Fruit fly (Drosophila melanogaster) whole organism, embryonic: ENCODE results near the gene CG18557.

Experiments
- Aef1 ChIP-seq: fragments of 200-800 bp; sonication (Bioruptor generic); IDR thresholded peaks from 3 replicates; pipeline ENCODE4 v1.3.6; 2022; ENCODE audit warnings: missing biosample characterization, missing genetic modification characterization
- Bdp1 ChIP-seq: fragments of 200-800 bp; sonication (Bioruptor generic); optimal IDR thresholded peaks from 3 replicates; lab custom pipeline; 2016; ENCODE audit warnings: missing biosample characterization, missing genetic modification characterization
- CG1024 ChIP-seq: fragments of 200-800 bp; sonication (Bioruptor generic); IDR thresholded peaks from 2 replicates; pipeline ENCODE4 v1.3.6; 2022; ENCODE audit warnings: missing biosample characterization, missing genetic modification characterization
- CG12104 ChIP-seq: fragments of 200-800 bp; sonication (Bioruptor generic); optimal IDR thresholded peaks from 3 replicates; lab custom pipeline; 2016; ENCODE audit warnings: missing biosample characterization, missing genetic modification characterization
- CG14965 ChIP-seq: fragments of 200-800 bp; sonication (Bioruptor generic); optimal IDR thresholded peaks from 2 replicates; lab custom pipeline; 2016; ENCODE audit warnings: missing biosample characterization, missing genetic modification characterization, borderline replicate concordance
- CG15011 ChIP-seq: fragments of 200-800 bp; sonication (Bioruptor generic); optimal IDR thresholded peaks from 3 replicates; lab custom pipeline; 2018; ENCODE audit warnings: missing biosample characterization, mild to moderate bottlenecking, missing genetic modification characterization
- CG16863 ChIP-seq: fragments of 200-800 bp; sonication (Bioruptor generic); optimal IDR thresholded peaks from 3 replicates; lab custom pipeline; 2016; ENCODE audit warnings: missing biosample characterization, missing genetic modification characterization
- CG18764 ChIP-seq: fragments of 200-800 bp; sonication (Bioruptor generic); optimal IDR thresholded peaks from 3 replicates; lab custom pipeline; 2016; ENCODE audit warnings: missing biosample characterization, missing genetic modification characterization
- CG2120 ChIP-seq: fragments of 200-800 bp; sonication (Bioruptor generic); optimal IDR thresholded peaks from 3 replicates; lab custom pipeline; 2016; ENCODE audit warnings: missing biosample characterization, missing genetic modification characterization
- CG2199 ChIP-seq: fragments of 200-800 bp; sonication (Bioruptor generic); IDR thresholded peaks from 3 replicates; pipeline ENCODE4 v1.3.6; 2022; ENCODE audit warnings: missing biosample characterization, missing genetic modification characterization
- CG31224 ChIP-seq: fragments of 200-800 bp; sonication (Bioruptor generic); IDR thresholded peaks from 2 replicates; pipeline ENCODE4 v1.3.6; 2022; ENCODE audit warnings: missing biosample characterization, missing genetic modification characterization
- CG31388 ChIP-seq: fragments of 200-800 bp; sonication (Bioruptor generic); optimal IDR thresholded peaks from 2 replicates; lab custom pipeline; 2016; ENCODE audit warnings: missing biosample characterization, missing genetic modification characterization
- CG32772 ChIP-seq: fragments of 200-800 bp; sonication (Bioruptor generic); IDR thresholded peaks from 2 replicates; pipeline ENCODE4 v1.3.6; 2022; ENCODE audit warnings: missing biosample characterization, missing genetic modification characterization
- CG3726 ChIP-seq: fragments of 200-800 bp; sonication (Bioruptor generic); IDR thresholded peaks from 3 replicates; pipeline ENCODE4, ENCODE4 v1.3.6; 2022; ENCODE audit warnings: missing biosample characterization, missing genetic modification characterization
- CG3847 ChIP-seq: fragments of 200-800 bp; sonication (Bioruptor generic); IDR thresholded peaks from 2 replicates; pipeline ENCODE4 v1.3.6; 2022; ENCODE audit warnings: missing biosample characterization, missing genetic modification characterization
- CG6689 ChIP-seq: fragments of 200-800 bp; sonication (Bioruptor generic); IDR thresholded peaks from 2 replicates; pipeline ENCODE4 v1.3.6; 2022; ENCODE audit warnings: missing biosample characterization, missing genetic modification characterization
- CG7987 ChIP-seq: fragments of 200-800 bp; sonication (Bioruptor generic); optimal IDR thresholded peaks from 2 replicates; lab custom pipeline; 2018; ENCODE audit warnings: missing biosample characterization, mild to moderate bottlenecking, missing genetic modification characterization, moderate library complexity
- CG8924 ChIP-seq: fragments of 200-800 bp; optimal IDR thresholded peaks from 3 replicates; lab custom pipeline; 2019; ENCODE audit warnings: missing biosample characterization, mild to moderate bottlenecking, missing genetic modification characterization, moderate library complexity
- CTCF ChIP-seq: fragments of 200-800 bp; sonication (Bioruptor generic); optimal IDR thresholded peaks from 2 replicates; lab custom pipeline; 2017; ENCODE audit warnings: missing biosample characterization, mild to moderate bottlenecking, missing genetic modification characterization, moderate library complexity
- CkIIα-i1 ChIP-seq: fragments of 200-800 bp; sonication (Bioruptor generic); IDR thresholded peaks from 2 replicates; pipeline ENCODE4 v1.3.6; 2022; ENCODE audit warnings: missing biosample characterization, missing genetic modification characterization
- D ChIP-seq, 2 experiments: fragments of 200-800 bp in 1 of 2; fragments of >200 bp in 1 of 2; sonication (Bioruptor generic) in 1 of 2; optimal IDR thresholded peaks; 2 replicates in 1 of 2; 3 replicates in 1 of 2; lab custom pipeline; 2017; ENCODE audit warnings: mild to moderate bottlenecking in 1 of 2, missing biosample characterization in 1 of 2, missing genetic modification characterization in 1 of 2, missing genetic modification reagents in 1 of 2
- Dp ChIP-seq: fragments of 200-800 bp; sonication (Bioruptor generic); optimal IDR thresholded peaks from 2 replicates; lab custom pipeline; 2018; ENCODE audit warnings: missing biosample characterization, mild to moderate bottlenecking, missing genetic modification characterization, moderate library complexity
- Eip74EF ChIP-seq, 2 experiments: fragments of 200-800 bp in 1 of 2; fragments of >200 bp in 1 of 2; sonication (Bioruptor generic) in 1 of 2; optimal IDR thresholded peaks; 2 replicates each; lab custom pipeline; 2017 to 2019; ENCODE audit warnings: missing biosample characterization in 2 of 2, missing genetic modification characterization in 2 of 2, mild to moderate bottlenecking in 1 of 2, moderate library complexity in 1 of 2
- H2.0 ChIP-seq: fragments of 200-800 bp; sonication (Bioruptor generic); IDR thresholded peaks from 2 replicates; pipeline ENCODE4 v1.3.6; 2022; ENCODE audit warnings: missing biosample characterization, missing genetic modification characterization
- HLH3B ChIP-seq: fragments of 200-800 bp; sonication (Bioruptor generic); IDR thresholded peaks from 2 replicates; pipeline ENCODE4 v1.3.6; 2022; ENCODE audit warnings: missing biosample characterization, missing genetic modification characterization
- Hr78 ChIP-seq, 2 experiments: fragments of 200-800 bp in 1 of 2; fragments of >200 bp in 1 of 2; sonication (Bioruptor generic) in 1 of 2; optimal IDR thresholded peaks; 2 replicates each; lab custom pipeline; 2017 to 2019; ENCODE audit warnings: missing biosample characterization in 2 of 2, missing genetic modification characterization in 2 of 2, mild to moderate bottlenecking in 1 of 2, moderate library complexity in 1 of 2
- Mad ChIP-seq: fragments of 200-800 bp; sonication (Bioruptor generic); optimal IDR thresholded peaks from 2 replicates; lab custom pipeline; 2016; ENCODE audit warnings: missing biosample characterization, missing genetic modification characterization
- NfI ChIP-seq: fragments of 200-800 bp; sonication (Bioruptor generic); optimal IDR thresholded peaks from 3 replicates; lab custom pipeline; 2018; ENCODE audit warnings: missing biosample characterization, mild to moderate bottlenecking, missing genetic modification characterization, moderate library complexity
- Optix ChIP-seq: fragments of 200-800 bp; sonication (Bioruptor generic); IDR thresholded peaks from 3 replicates; pipeline ENCODE4 v1.3.6; 2022; ENCODE audit warnings: missing biosample characterization, missing genetic modification characterization
- Sry-δ ChIP-seq: fragments of 200-800 bp; sonication (Bioruptor generic); optimal IDR thresholded peaks from 2 replicates; lab custom pipeline; 2016; ENCODE audit warnings: missing biosample characterization, missing genetic modification characterization
- Stat92E ChIP-seq, 3 experiments: fragments of >200 bp in 2 of 3; fragments of 200-800 bp in 1 of 3; sonication (Bioruptor generic) in 1 of 3; optimal IDR thresholded peaks; 2 replicates each; lab custom pipeline; 2017 to 2019; ENCODE audit warnings: missing biosample characterization in 3 of 3, missing genetic modification characterization in 3 of 3, mild to moderate bottlenecking in 1 of 3, moderate library complexity in 1 of 3
- Tbp ChIP-seq: fragments of >200 bp; optimal IDR thresholded peaks from 2 replicates; lab custom pipeline; 2018; ENCODE audit warnings: missing biosample characterization, missing genetic modification characterization
- Usf ChIP-seq: fragments of 200-800 bp; sonication (Bioruptor generic); optimal IDR thresholded peaks from 2 replicates; lab custom pipeline; 2017; ENCODE audit warnings: missing genotype, missing biosample characterization, missing genetic modification characterization
- bbx ChIP-seq: fragments of 200-800 bp; sonication (Bioruptor generic); IDR thresholded peaks from 2 replicates; pipeline ENCODE4 v1.3.6; 2022; ENCODE audit warnings: missing biosample characterization, missing genetic modification characterization; ENCODE audit not compliant: partially characterized antibody
- cas ChIP-seq: fragments of 200-800 bp; sonication (Bioruptor generic); IDR thresholded peaks from 2 replicates; pipeline ENCODE4 v1.3.6; 2022; ENCODE audit warnings: missing biosample characterization, missing genetic modification characterization
- cg ChIP-seq: fragments of 200-800 bp; sonication (Bioruptor generic); optimal IDR thresholded peaks from 3 replicates; lab custom pipeline; 2019; ENCODE audit warnings: missing biosample characterization, mild to moderate bottlenecking, missing genetic modification characterization, moderate library complexity
- chif ChIP-seq, 2 experiments: fragments of 200-800 bp; sonication (Bioruptor generic); optimal IDR thresholded peaks; 3 replicates each; lab custom pipeline; 2016; ENCODE audit warnings: missing biosample characterization in 2 of 2, missing genetic modification characterization in 2 of 2
- croc ChIP-seq: fragments of 200-800 bp; sonication (Bioruptor generic); conservative IDR thresholded peaks from 3 replicates; pipeline ENCODE4 v1.3.6; 2022; ENCODE audit warnings: missing biosample characterization, missing genetic modification characterization
- dati ChIP-seq: fragments of 200-800 bp; sonication (Bioruptor generic); IDR thresholded peaks from 2 replicates; pipeline ENCODE4 v1.3.6; 2022; ENCODE audit warnings: missing biosample characterization, missing genetic modification characterization
- disco-r ChIP-seq: fragments of 200-800 bp; sonication (Bioruptor generic); optimal IDR thresholded peaks from 2 replicates; lab custom pipeline; 2016; ENCODE audit warnings: missing biosample characterization, missing genetic modification characterization
- gce ChIP-seq: fragments of 200-800 bp; sonication (Bioruptor generic); IDR thresholded peaks from 3 replicates; pipeline ENCODE4 v1.3.6; 2022; ENCODE audit warnings: missing biosample characterization, missing genetic modification characterization
- lov ChIP-seq, 2 experiments: fragments of 200-800 bp in 1 of 2; fragments of >200 bp in 1 of 2; sonication (Bioruptor generic) in 1 of 2; IDR thresholded peaks in 1 of 2; optimal IDR thresholded peaks in 1 of 2; 2 replicates in 1 of 2; 3 replicates in 1 of 2; pipeline versions ENCODE4 v1.3.6 to Lab custom; 2017 to 2022; ENCODE audit warnings: missing biosample characterization in 1 of 2, missing genetic modification characterization in 1 of 2
- psq ChIP-seq: fragments of 200-800 bp; sonication (Bioruptor generic); optimal IDR thresholded peaks from 2 replicates; lab custom pipeline; 2017; ENCODE audit warnings: missing biosample characterization, missing genetic modification characterization
- sd ChIP-seq: fragments of 200-800 bp; sonication (Bioruptor generic); optimal IDR thresholded peaks from 3 replicates; lab custom pipeline; 2018; ENCODE audit warnings: missing biosample characterization, mild to moderate bottlenecking, missing genetic modification characterization, moderate library complexity
- sens-2 ChIP-seq: fragments of 200-800 bp; sonication (Bioruptor generic); IDR thresholded peaks from 2 replicates; pipeline ENCODE4 v1.3.6; 2022; ENCODE audit warnings: missing biosample characterization, missing genetic modification characterization
- tgo ChIP-seq: fragments of 200-800 bp; sonication (Bioruptor generic); IDR thresholded peaks from 3 replicates; pipeline ENCODE4 v1.3.6; 2022; ENCODE audit warnings: missing biosample characterization, missing genetic modification characterization
- twi ChIP-seq: fragments of 200-800 bp; optimal IDR thresholded peaks from 2 replicates; lab custom pipeline; 2019; ENCODE audit warnings: missing biosample characterization, mild to moderate bottlenecking, missing genetic modification characterization, moderate library complexity
- tx ChIP-seq: fragments of 200-800 bp; sonication (Bioruptor generic); optimal IDR thresholded peaks from 2 replicates; lab custom pipeline; 2016; ENCODE audit warnings: missing biosample characterization, missing genetic modification characterization

The CG18557 gene

dm6 chr2L:2885503-2886225, 40.1 kb upstream of the CG18557 start, which contains the start of the genes NTPase and lilli (continued):
- TF ChIP-seq CG7987 (GFP tag; lab: Kevin White, UChicago) (no peak), sens-2 (GFP tag; lab: Robert Waterston, UW) (no peak), CG2199 (GFP tag; lab: Robert Waterston, UW) (peak; percentile 20; the same call in 1 of the 3 replicates), Optix (GFP tag; lab: Robert Waterston, UW) (peak; percentile 42; the same call in 1 of the 3 replicates), Stat92E (GFP tag; optimal IDR thresholded peaks at IDR 0.05; lab: Kevin White, UChicago) (no peak), CG3847 (GFP tag; lab: Robert Waterston, UW) (peak; percentile 42; the same call in 1 of the 2 replicates), tgo (GFP tag; lab: Robert Waterston, UW) (peak; percentile 36; the same call in 1 of the 3 replicates), disco-r (peak; percentile 41), CG18764 (GFP tag; lab: Kevin White, UChicago) (peak; percentile 72), Dp (GFP tag; lab: Kevin White, UChicago) (peak; percentile 11), NfI (peak; percentile 33), dati (no peak), H2.0 (GFP tag; lab: Robert Waterston, UW) (peak; percentile 30), D (optimal IDR thresholded peaks at IDR 0.05; lab: Kevin White, UChicago) (peak; percentile 86), D (GFP tag; optimal IDR thresholded peaks at IDR 0.05; lab: Kevin White, UChicago) (no peak), Sry-δ (GFP tag; lab: Kevin White, UChicago) (peak; percentile 84), twi (tag; lab: Kevin White, UChicago) (no peak), croc (GFP tag; lab: Robert Waterston, UW) (no peak), gce (0 out of 3 replicates have a peak, but pooled peaks have one; percentile 36), CG6689 (GFP tag; lab: Robert Waterston, UW) (0 out of 2 replicates have a peak, but pooled peaks have one; percentile 28), lov (optimal IDR thresholded peaks at IDR 0.05; lab: Kevin White, UChicago) (no peak), lov (GFP tag; IDR thresholded peaks at IDR 0.05; lab: Robert Waterston, UW) (0 out of 3 replicates have a peak, but pooled peaks have one; percentile 11), Bdp1 (GFP tag; lab: Kevin White, UChicago) (peak; percentile 48), CG16863 (GFP tag; lab: Kevin White, UChicago) (peak; percentile 59), CG3726 (GFP tag; lab: Robert Waterston, UW) (no peak), CkIIα-i1 (GFP tag; lab: Robert Waterston, UW) (no peak), Hr78 (GFP tag; optimal IDR thresholded peaks at IDR 0.05; lab: Kevin White, UChicago) (no peak), cas (GFP tag; lab: Robert Waterston, UW) (peak; percentile 24; the same call in 1 of the 2 replicates), cg (peak; percentile 100), CG31224 (GFP tag; lab: Robert Waterston, UW) (peak; percentile 34; the same call in 1 of the 2 replicates), Aef1 (GFP tag; lab: Robert Waterston, UW) (peak; percentile 45), psq (GFP tag; lab: Kevin White, UChicago) (no peak), CG32772 (GFP tag; lab: Robert Waterston, UW) (no peak; the same call in none of the 2 replicates), CG2120 (peak; percentile 60), CG15011 (no peak), Usf (GFP tag; lab: Kevin White, UChicago) (no peak), CG14965 (GFP tag; lab: Kevin White, UChicago) (no peak), Mad (GFP tag; lab: Kevin White, UChicago) (peak; percentile 16), CG1024 (GFP tag; lab: Robert Waterston, UW) (no peak), HLH3B (GFP tag; lab: Robert Waterston, UW) (0 out of 2 replicates have a peak, but pooled peaks have one; percentile 44), bbx (GFP tag; lab: Robert Waterston, UW) (peak; percentile 96), sd (peak; percentile 39), CG8924 (tag; lab: Kevin White, UChicago) (no peak), CG31388 (GFP tag; lab: Kevin White, UChicago) (peak; percentile 68), Tbp (GFP tag; lab: Kevin White, UChicago) (no peak), CTCF (GFP tag; lab: Kevin White, UChicago) (no peak), chif (GFP tag; optimal IDR thresholded peaks at IDR 0.05; lab: Kevin White, UChicago) (peak; percentile 65 to 67), Eip74EF (GFP tag; optimal IDR thresholded peaks at IDR 0.05; lab: Kevin White, UChicago) (no peak), tx (peak; percentile 36), CG12104 (GFP tag; lab: Kevin White, UChicago) (peak; percentile 20)
